Fruit fly (Drosophila melanogaster) whole organism, prepupa: ENCODE measurements around the gene Ugt36A1.

Experiments
- Blimp-1 ChIP-seq: fragments of 200-800 bp; sonication (Bioruptor generic); optimal IDR thresholded peaks from 3 replicates; lab custom pipeline; 2017; ENCODE audit warnings: missing biosample characterization, missing genetic modification characterization, mild to moderate bottlenecking, moderate library complexity, missing genetic modification reagents
- CG3919 ChIP-seq: fragments of 200-800 bp; sonication (Bioruptor generic); optimal IDR thresholded peaks from 3 replicates; lab custom pipeline; 2016; ENCODE audit warnings: missing biosample characterization, missing genetic modification characterization
- CG6792 ChIP-seq: fragments of 200-800 bp; sonication (Bioruptor generic); optimal IDR thresholded peaks from 3 replicates; lab custom pipeline; 2016; ENCODE audit warnings: missing biosample characterization, missing genetic modification characterization
- CG8119 ChIP-seq: fragments of 200-800 bp; sonication (Bioruptor generic); IDR thresholded peaks from 3 replicates; pipeline ENCODE4 v1.3.6; 2022; ENCODE audit warnings: missing biosample characterization, missing genetic modification characterization
- Gug ChIP-seq: fragments of 200-800 bp; sonication (Bioruptor generic); IDR thresholded peaks from 2 replicates; pipeline ENCODE4 v1.3.6; 2022; ENCODE audit warnings: missing biosample characterization, missing genetic modification characterization
- Smox ChIP-seq: fragments of 200-800 bp; sonication (Bioruptor generic); optimal IDR thresholded peaks from 3 replicates; lab custom pipeline; 2016; ENCODE audit warnings: missing biosample characterization, missing genetic modification characterization
- Sox102F ChIP-seq: fragments of 200-800 bp; sonication (Bioruptor generic); optimal IDR thresholded peaks from 2 replicates; lab custom pipeline; 2016; ENCODE audit warnings: missing biosample characterization, mild to moderate bottlenecking, missing genetic modification characterization
- dsx ChIP-seq: fragments of 200-800 bp; optimal IDR thresholded peaks from 3 replicates; lab custom pipeline; 2019; ENCODE audit warnings: missing biosample characterization, mild to moderate bottlenecking, missing genetic modification characterization, moderate library complexity; ENCODE audit not compliant: poor library complexity, severe bottlenecking
- lz ChIP-seq: fragments of 200-800 bp; sonication (Bioruptor generic); optimal IDR thresholded peaks from 3 replicates; lab custom pipeline; 2016; ENCODE audit warnings: missing biosample characterization, missing genetic modification characterization

- no peak for TF ChIP-seq CG3919 (GFP tag; lab: Kevin White, UChicago)
- no peak for TF ChIP-seq Gug (GFP tag; lab: Robert Waterston, UW)
- TF ChIP-seq CG6792 (GFP tag; lab: Kevin White, UChicago): no peak
- no peak for TF ChIP-seq Sox102F (GFP tag; lab: Kevin White, UChicago)
- no peak for TF ChIP-seq Smox (GFP tag; lab: Kevin White, UChicago)
- TF ChIP-seq CG8119: no peak
- no peak for TF ChIP-seq lz (GFP tag; lab: Kevin White, UChicago)
- TF ChIP-seq dsx (GFP tag; lab: Kevin White, UChicago): no peak
- no peak for TF ChIP-seq Blimp-1 (GFP tag; lab: Kevin White, UChicago)
Measured at dm6 chr2L:3669034-3669433, 50.1 kb downstream of the Ugt36A1 start, which contains the start of gene Sfp24Bd.
